Worm (Caenorhabditis elegans) whole organism, L2 larva: ENCODE results near the gene T28C6.8.
A peak's percentile ranks its signal among the peaks of the same experiment; 100 is the strongest.

ENCODE experiments used
- ama-1 ChIP-seq: fragments of 150-350 bp; optimal IDR thresholded peaks from 2 replicates; lab custom pipeline; 2018; ENCODE audit warnings: inconsistent platforms
- blmp-1 ChIP-seq: sonication (generic microtip); optimal IDR thresholded peaks from 2 replicates; lab custom pipeline; 2017; ENCODE audit warnings: missing genetic modification characterization, mild to moderate bottlenecking, missing compliant biosample characterization, antibody characterized with exemption, moderate library complexity; ENCODE audit not compliant: insufficient read depth
- ceh-82 ChIP-seq: fragments of 150-350 bp; optimal IDR thresholded peaks from 2 replicates; lab custom pipeline; 2014; ENCODE audit warnings: missing biosample characterization, missing genetic modification characterization
- egl-27 ChIP-seq: sonication (generic microtip); optimal IDR thresholded peaks from 3 replicates; lab custom pipeline; 2017; ENCODE audit warnings: missing biosample characterization, missing genetic modification reagents, missing genetic modification characterization
- elt-1 ChIP-seq: fragments of 150-350 bp; optimal IDR thresholded peaks from 2 replicates; lab custom pipeline; 2014; ENCODE audit warnings: missing biosample characterization, missing genetic modification characterization
- lin-39 ChIP-seq: fragments of 150-350 bp; optimal IDR thresholded peaks from 2 replicates; lab custom pipeline; 2014; ENCODE audit warnings: missing biosample characterization, missing genetic modification reagents, missing genetic modification characterization
- mbf-1 ChIP-seq: sonication (generic microtip); optimal IDR thresholded peaks from 2 replicates; lab custom pipeline; 2017; ENCODE audit warnings: missing biosample characterization, missing genetic modification characterization
- nhr-12 ChIP-seq: fragments of 150-350 bp; optimal IDR thresholded peaks from 2 replicates; lab custom pipeline; 2014; ENCODE audit warnings: missing biosample characterization, missing genetic modification characterization
- nhr-129 ChIP-seq: fragments of 150-350 bp; optimal IDR thresholded peaks from 2 replicates; lab custom pipeline; 2014; ENCODE audit warnings: missing biosample characterization, missing genetic modification characterization
- nhr-237 ChIP-seq: fragments of 150-350 bp; optimal IDR thresholded peaks from 2 replicates; lab custom pipeline; 2014; ENCODE audit warnings: missing biosample characterization, missing genetic modification characterization
- skn-1 ChIP-seq: sonication (generic microtip); optimal IDR thresholded peaks from 2 replicates; lab custom pipeline; 2017; ENCODE audit warnings: missing biosample characterization, missing genetic modification characterization
- snpc-4 ChIP-seq: fragments of 150-350 bp; optimal IDR thresholded peaks from 2 replicates; lab custom pipeline; 2014; ENCODE audit warnings: missing biosample characterization, missing genetic modification characterization
- unc-62 ChIP-seq: fragments of 150-350 bp; optimal IDR thresholded peaks from 2 replicates; lab custom pipeline; 2014; ENCODE audit warnings: missing biosample characterization, missing genetic modification reagents, missing genetic modification characterization
- zag-1 ChIP-seq: fragments of 150-350 bp; optimal IDR thresholded peaks from 2 replicates; lab custom pipeline; 2014; ENCODE audit warnings: missing biosample characterization, missing genetic modification characterization

DNA sequence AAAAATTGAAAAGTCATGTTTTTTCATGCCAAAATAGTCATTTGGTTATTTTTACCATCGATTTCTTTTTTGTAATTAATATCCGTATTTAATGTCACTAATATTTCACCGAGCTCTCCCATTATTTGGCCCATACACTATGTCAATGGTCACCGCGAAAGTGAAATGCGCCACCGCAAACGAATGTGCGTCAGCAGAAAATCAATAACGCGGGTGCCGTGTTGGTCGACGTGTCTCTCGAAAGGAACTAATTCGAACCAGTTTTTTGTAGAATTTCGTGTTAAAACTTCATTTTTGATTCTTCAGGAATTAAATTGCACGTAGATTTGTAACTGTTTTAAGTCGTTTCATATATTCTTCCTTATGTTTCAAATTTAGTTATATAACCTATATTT is 3.9 kb downstream of the T28C6.8 start:
- TF ChIP-seq skn-1 (no peak), snpc-4 (tag; lab: Kevin White, UChicago) (no peak), unc-62 (GFP tag; lab: Kevin White, UChicago) (no peak), ceh-82 (tag; lab: Kevin White, UChicago) (no peak), mbf-1 (tag; lab: Kevin White, UChicago) (no peak), lin-39 (tag; lab: Kevin White, UChicago) (no peak), blmp-1 (peak; percentile 57), ama-1 (lab: Kevin White, UChicago) (no peak), nhr-12 (tag; lab: Kevin White, UChicago) (no peak), egl-27 (no peak), elt-1 (tag; lab: Kevin White, UChicago) (no peak), zag-1 (tag; lab: Kevin White, UChicago) (no peak), nhr-237 (tag; lab: Kevin White, UChicago) (no peak), nhr-129 (tag; lab: Kevin White, UChicago) (peak; percentile 24)
